Fruit fly (Drosophila melanogaster) whole organism, embryonic: ENCODE results near the gene CG13008.
A peak's percentile ranks its signal among the peaks of the same experiment; 100 is the strongest.

Experiments
- Blimp-1 ChIP-seq: fragments of 200-800 bp; sonication (Bioruptor generic); optimal IDR thresholded peaks from 3 replicates; lab custom pipeline; 2018; ENCODE audit warnings: missing biosample characterization, missing genetic modification characterization, mild to moderate bottlenecking, moderate library complexity, missing genetic modification reagents
- CG10147 ChIP-seq: fragments of 200-800 bp; sonication (Bioruptor generic); optimal IDR thresholded peaks from 2 replicates; lab custom pipeline; 2019; ENCODE audit warnings: missing biosample characterization, mild to moderate bottlenecking, missing genetic modification characterization, moderate library complexity
- CG14014 ChIP-seq: fragments of 200-800 bp; sonication (Bioruptor generic); IDR thresholded peaks from 2 replicates; pipeline ENCODE4 v1.3.6; 2022; ENCODE audit warnings: missing biosample characterization, missing genetic modification characterization
- CG1529 ChIP-seq: fragments of 200-800 bp; sonication (Bioruptor generic); optimal IDR thresholded peaks from 3 replicates; lab custom pipeline; 2018; ENCODE audit warnings: missing biosample characterization, missing genetic modification characterization
- CG2116 ChIP-seq: fragments of 200-800 bp; sonication (Bioruptor generic); optimal IDR thresholded peaks from 3 replicates; lab custom pipeline; 2018; ENCODE audit warnings: missing biosample characterization, mild to moderate bottlenecking, missing genetic modification characterization
- CG32767 ChIP-seq: fragments of 200-800 bp; sonication (Bioruptor generic); IDR thresholded peaks from 2 replicates; pipeline ENCODE4 v1.3.6; 2022; ENCODE audit warnings: missing biosample characterization, missing genetic modification characterization
- CG34376 ChIP-seq: fragments of 200-800 bp; sonication (Bioruptor generic); optimal IDR thresholded peaks from 2 replicates; lab custom pipeline; 2018; ENCODE audit warnings: missing biosample characterization, mild to moderate bottlenecking, missing genetic modification characterization
- CG4820 ChIP-seq: fragments of 200-800 bp; sonication (Bioruptor generic); optimal IDR thresholded peaks from 3 replicates; lab custom pipeline; 2016; ENCODE audit warnings: missing biosample characterization, missing genetic modification characterization
- CG5245 ChIP-seq: fragments of 200-800 bp; sonication (Bioruptor generic); optimal IDR thresholded peaks from 3 replicates; lab custom pipeline; 2016; ENCODE audit warnings: missing biosample characterization, missing genetic modification characterization
- CG7271 ChIP-seq: fragments of 200-800 bp; sonication (Bioruptor generic); optimal IDR thresholded peaks from 2 replicates; lab custom pipeline; 2018; ENCODE audit warnings: missing biosample characterization, mild to moderate bottlenecking, missing genetic modification characterization, moderate library complexity
- CG8089 ChIP-seq: fragments of 200-800 bp; sonication (Bioruptor generic); optimal IDR thresholded peaks from 3 replicates; lab custom pipeline; 2016; ENCODE audit warnings: missing biosample characterization, missing genetic modification characterization
- CG9876 ChIP-seq: fragments of 200-800 bp; sonication (Bioruptor generic); optimal IDR thresholded peaks from 2 replicates; lab custom pipeline; 2016; ENCODE audit warnings: missing biosample characterization, missing genetic modification characterization
- CoRest ChIP-seq: fragments of 200-800 bp; sonication (Bioruptor generic); optimal IDR thresholded peaks from 3 replicates; lab custom pipeline; 2018; ENCODE audit warnings: missing biosample characterization, mild to moderate bottlenecking, missing genetic modification characterization, moderate library complexity
- D ChIP-seq, 2 experiments: fragments of 200-800 bp in 1 of 2; fragments of >200 bp in 1 of 2; sonication (Bioruptor generic) in 1 of 2; optimal IDR thresholded peaks; 2 replicates in 1 of 2; 3 replicates in 1 of 2; lab custom pipeline; 2017; ENCODE audit warnings: mild to moderate bottlenecking in 1 of 2, missing biosample characterization in 1 of 2, missing genetic modification characterization in 1 of 2, missing genetic modification reagents in 1 of 2
- D19B ChIP-seq: fragments of 200-800 bp; sonication (Bioruptor generic); optimal IDR thresholded peaks from 2 replicates; lab custom pipeline; 2017; ENCODE audit warnings: missing biosample characterization, mild to moderate bottlenecking, missing genetic modification characterization
- Dref ChIP-seq: fragments of 200-800 bp; sonication (Bioruptor generic); IDR thresholded peaks from 2 replicates; pipeline ENCODE4 v1.3.6; 2022; ENCODE audit warnings: missing biosample characterization, missing genetic modification characterization
- Drgx ChIP-seq: fragments of 200-800 bp; sonication (Bioruptor generic); IDR thresholded peaks from 2 replicates; pipeline ENCODE4 v1.3.6; 2022; ENCODE audit warnings: missing biosample characterization, missing genetic modification characterization
- Fer1 ChIP-seq: fragments of 200-800 bp; sonication (Bioruptor generic); optimal IDR thresholded peaks from 2 replicates; lab custom pipeline; 2017; ENCODE audit warnings: missing biosample characterization, mild to moderate bottlenecking, missing genetic modification characterization
- Hand ChIP-seq: fragments of 200-800 bp; sonication (Bioruptor generic); optimal IDR thresholded peaks from 2 replicates; lab custom pipeline; 2017; ENCODE audit warnings: mild to moderate bottlenecking, missing biosample characterization, missing genetic modification reagents, missing genetic modification characterization
- Hr51 ChIP-seq, 2 experiments: fragments of 200-800 bp; sonication (Bioruptor generic); optimal IDR thresholded peaks; 2 replicates in 1 of 2; 3 replicates in 1 of 2; lab custom pipeline; 2016 to 2018; ENCODE audit warnings: missing biosample characterization in 2 of 2, missing genetic modification characterization in 2 of 2, mild to moderate bottlenecking in 1 of 2, moderate library complexity in 1 of 2
- Jarid2 ChIP-seq: fragments of 200-800 bp; sonication (Bioruptor generic); optimal IDR thresholded peaks from 3 replicates; lab custom pipeline; 2017; ENCODE audit warnings: mild to moderate bottlenecking, missing biosample characterization, missing genetic modification reagents, missing genetic modification characterization
- MTF-1 ChIP-seq: fragments of 200-800 bp; sonication (Bioruptor generic); optimal IDR thresholded peaks from 2 replicates; lab custom pipeline; 2018; ENCODE audit warnings: missing biosample characterization, mild to moderate bottlenecking, missing genetic modification characterization, borderline replicate concordance
- Nf-YB ChIP-seq: fragments of 200-800 bp; sonication (Bioruptor generic); optimal IDR thresholded peaks from 3 replicates; lab custom pipeline; 2019; ENCODE audit warnings: missing biosample characterization, mild to moderate bottlenecking, missing genetic modification characterization, moderate library complexity
- Optix ChIP-seq: fragments of 200-800 bp; sonication (Bioruptor generic); IDR thresholded peaks from 3 replicates; pipeline ENCODE4 v1.3.6; 2022; ENCODE audit warnings: missing biosample characterization, missing genetic modification characterization
- Pdp1 ChIP-seq, 2 experiments: fragments of 200-800 bp; sonication (Bioruptor generic); optimal IDR thresholded peaks; 3 replicates each; lab custom pipeline; 2016; ENCODE audit warnings: missing biosample characterization in 2 of 2, missing genetic modification characterization in 2 of 2, mild to moderate bottlenecking in 1 of 2, moderate library complexity in 1 of 2
- Rfx ChIP-seq: fragments of 200-800 bp; sonication (Bioruptor generic); IDR thresholded peaks from 2 replicates; pipeline ENCODE4 v1.3.6; 2022; ENCODE audit warnings: missing biosample characterization, missing genetic modification characterization
- Sox102F ChIP-seq: fragments of 200-800 bp; sonication (Bioruptor generic); optimal IDR thresholded peaks from 2 replicates; lab custom pipeline; 2018; ENCODE audit warnings: missing biosample characterization, mild to moderate bottlenecking, missing genetic modification characterization, moderate library complexity
- Stat92E ChIP-seq, 3 experiments: fragments of >200 bp in 2 of 3; fragments of 200-800 bp in 1 of 3; sonication (Bioruptor generic) in 1 of 3; optimal IDR thresholded peaks; 2 replicates each; lab custom pipeline; 2017 to 2019; ENCODE audit warnings: missing biosample characterization in 3 of 3, missing genetic modification characterization in 3 of 3, mild to moderate bottlenecking in 1 of 3, moderate library complexity in 1 of 3
- Xrp1 ChIP-seq: fragments of 200-800 bp; sonication (Bioruptor generic); IDR thresholded peaks from 2 replicates; pipeline ENCODE4 v1.3.6; 2022; ENCODE audit warnings: missing biosample characterization, missing genetic modification characterization
- ab ChIP-seq: fragments of 200-800 bp; sonication (Bioruptor generic); optimal IDR thresholded peaks from 2 replicates; lab custom pipeline; 2016; ENCODE audit warnings: missing biosample characterization, missing genetic modification characterization
- cas ChIP-seq: fragments of 200-800 bp; sonication (Bioruptor generic); IDR thresholded peaks from 2 replicates; pipeline ENCODE4 v1.3.6; 2022; ENCODE audit warnings: missing biosample characterization, missing genetic modification characterization
- chm ChIP-seq: fragments of 200-800 bp; sonication (Bioruptor generic); IDR thresholded peaks from 2 replicates; pipeline ENCODE4 v1.3.6; 2022; ENCODE audit warnings: missing biosample characterization, missing genetic modification characterization
- croc ChIP-seq: fragments of 200-800 bp; sonication (Bioruptor generic); conservative IDR thresholded peaks from 3 replicates; pipeline ENCODE4 v1.3.6; 2022; ENCODE audit warnings: missing biosample characterization, missing genetic modification characterization
- dysf ChIP-seq: fragments of 200-800 bp; sonication (Bioruptor generic); IDR thresholded peaks from 3 replicates; pipeline ENCODE4 v1.3.6; 2022; ENCODE audit warnings: missing biosample characterization, missing genetic modification characterization
- eve ChIP-seq, 2 experiments: fragments of >200 bp; optimal IDR thresholded peaks; 2 replicates each; lab custom pipeline; 2017; ENCODE audit warnings: missing biosample characterization in 2 of 2, missing genetic modification characterization in 2 of 2
- grau ChIP-seq: fragments of 200-800 bp; optimal IDR thresholded peaks from 3 replicates; lab custom pipeline; 2019; ENCODE audit warnings: missing biosample characterization, mild to moderate bottlenecking, missing genetic modification characterization, moderate library complexity
- grn ChIP-seq: fragments of 200-800 bp; sonication (Bioruptor generic); optimal IDR thresholded peaks from 3 replicates; lab custom pipeline; 2017; ENCODE audit warnings: missing biosample characterization, missing genetic modification characterization
- gro ChIP-seq: fragments of 200-800 bp; sonication (Bioruptor generic); optimal IDR thresholded peaks from 2 replicates; lab custom pipeline; 2016; ENCODE audit warnings: missing biosample characterization, missing genetic modification characterization
- gt ChIP-seq: fragments of 200-800 bp; sonication (Bioruptor generic); IDR thresholded peaks from 2 replicates; pipeline ENCODE4 v1.3.6; 2022; ENCODE audit warnings: missing biosample characterization, missing genetic modification characterization
- ken ChIP-seq: fragments of 200-800 bp; sonication (Bioruptor generic); IDR thresholded peaks from 3 replicates; pipeline ENCODE4 v1.3.6; 2022; ENCODE audit warnings: missing biosample characterization, missing genetic modification characterization
- nmo ChIP-seq: fragments of 200-800 bp; sonication (Bioruptor generic); optimal IDR thresholded peaks from 2 replicates; lab custom pipeline; 2018; ENCODE audit warnings: missing biosample characterization, mild to moderate bottlenecking, missing genetic modification characterization, moderate library complexity
- org-1 ChIP-seq: fragments of 200-800 bp; sonication (Bioruptor generic); optimal IDR thresholded peaks from 2 replicates; lab custom pipeline; 2017; ENCODE audit warnings: missing biosample characterization, missing genetic modification characterization
- pfk ChIP-seq: fragments of 200-800 bp; sonication (Bioruptor generic); optimal IDR thresholded peaks from 2 replicates; lab custom pipeline; 2018; ENCODE audit warnings: missing biosample characterization, mild to moderate bottlenecking, missing genetic modification characterization, moderate library complexity
- tna ChIP-seq: fragments of 200-800 bp; sonication (Bioruptor generic); IDR thresholded peaks from 2 replicates; pipeline ENCODE4 v1.3.6; 2022; ENCODE audit warnings: missing biosample characterization, missing genetic modification characterization; ENCODE audit not compliant: partially characterized antibody
- toy ChIP-seq: fragments of 200-800 bp; sonication (Bioruptor generic); IDR thresholded peaks from 2 replicates; pipeline ENCODE4 v1.3.6; 2022; ENCODE audit warnings: missing biosample characterization, missing genetic modification characterization
- twi ChIP-seq: fragments of 200-800 bp; optimal IDR thresholded peaks from 2 replicates; lab custom pipeline; 2019; ENCODE audit warnings: missing biosample characterization, mild to moderate bottlenecking, missing genetic modification characterization, moderate library complexity
- wdn ChIP-seq: fragments of 200-800 bp; sonication (Bioruptor generic); IDR thresholded peaks from 2 replicates; pipeline ENCODE4 v1.3.6; 2022; ENCODE audit warnings: missing biosample characterization, missing genetic modification characterization
- zf30C ChIP-seq: fragments of 200-800 bp; sonication (Bioruptor generic); optimal IDR thresholded peaks from 3 replicates; lab custom pipeline; 2018; ENCODE audit warnings: missing biosample characterization, mild to moderate bottlenecking, missing genetic modification characterization

Gene CG13008

dm6 chrX:16751579-16752156 lies 40.6 kb downstream of the CG13008 start, which contains the start of gene goe (continued):
- peak; percentile 63 for TF ChIP-seq twi
- TF ChIP-seq Nf-YB, result peak; percentile 47
- TF ChIP-seq CG4820, result no peak
- TF ChIP-seq CG7271, result peak; percentile 76
- TF ChIP-seq MTF-1, result peak; percentile 81
- TF ChIP-seq cas (GFP tag; lab: Robert Waterston, UW), result no peak; the same call in 1 of the 2 replicates
- TF ChIP-seq toy (GFP tag; lab: Robert Waterston, UW), result peak; percentile 51; the same call in 1 of the 2 replicates
- peak; percentile 82 for TF ChIP-seq CoRest
- peak; percentile 6 for TF ChIP-seq CG1529 (GFP tag; lab: Kevin White, UChicago)
- TF ChIP-seq CG32767, result peak; percentile 52; the same call in 1 of the 2 replicates
- peak; percentile 77 for TF ChIP-seq Fer1 (GFP tag; lab: Kevin White, UChicago)
- TF ChIP-seq grau (tag; lab: Kevin White, UChicago), result peak; percentile 76
- TF ChIP-seq Xrp1 (GFP tag; lab: Robert Waterston, UW), result peak; percentile 54
- peak; percentile 62 for TF ChIP-seq CG8089 (GFP tag; lab: Kevin White, UChicago)
- TF ChIP-seq org-1 (GFP tag; lab: Kevin White, UChicago), result peak; percentile 77
- TF ChIP-seq Pdp1 (GFP tag; optimal IDR thresholded peaks at IDR 0.05; lab: Kevin White, UChicago), result peak; percentile 74 to 83
- peak; percentile 33 for TF ChIP-seq CG5245 (GFP tag; lab: Kevin White, UChicago)
- peak; percentile 52 for TF ChIP-seq Hand (GFP tag; lab: Kevin White, UChicago)
- TF ChIP-seq grn (GFP tag; lab: Kevin White, UChicago), result peak; percentile 64
- no peak for TF ChIP-seq zf30C (GFP tag; lab: Kevin White, UChicago)
- peak; percentile 75 for TF ChIP-seq CG34376 (GFP tag; lab: Kevin White, UChicago)
- TF ChIP-seq D19B (GFP tag; lab: Kevin White, UChicago), result peak; percentile 20
- TF ChIP-seq croc (GFP tag; lab: Robert Waterston, UW), result peak; percentile 59; the same call in 2 of the 3 replicates
- peak in 1 of 3 experiments; percentile 39 for TF ChIP-seq Stat92E (GFP tag; optimal IDR thresholded peaks at IDR 0.05; lab: Kevin White, UChicago)
- TF ChIP-seq Optix (GFP tag; lab: Robert Waterston, UW), result peak; percentile 73; the same call in 2 of the 3 replicates
- no peak for TF ChIP-seq eve (GFP tag; optimal IDR thresholded peaks at IDR 0.05; lab: Kevin White, UChicago)
- peak; percentile 88 for TF ChIP-seq ken (GFP tag; lab: Robert Waterston, UW)
- peak; percentile 61 to 87 for TF ChIP-seq Hr51 (GFP tag; optimal IDR thresholded peaks at IDR 0.05; lab: Kevin White, UChicago)
- TF ChIP-seq dysf (GFP tag; lab: Robert Waterston, UW), result peak; percentile 68; the same call in 2 of the 3 replicates
- TF ChIP-seq Dref, result peak; percentile 65
- TF ChIP-seq chm (GFP tag; lab: Robert Waterston, UW), result peak; percentile 88
- TF ChIP-seq tna (GFP tag; lab: Robert Waterston, UW), result peak; percentile 44; the same call in 1 of the 2 replicates
- TF ChIP-seq gt, result peak; percentile 22; the same call in 1 of the 2 replicates
- TF ChIP-seq CG10147 (GFP tag; lab: Kevin White, UChicago), result peak; percentile 49
- peak; percentile 61 for TF ChIP-seq Drgx
- peak; percentile 62 for TF ChIP-seq wdn (GFP tag; lab: Robert Waterston, UW)
- TF ChIP-seq Blimp-1, result peak; percentile 31
- TF ChIP-seq nmo, result peak; percentile 76
- TF ChIP-seq CG9876 (GFP tag; lab: Kevin White, UChicago), result peak; percentile 95
- TF ChIP-seq ab (GFP tag; lab: Kevin White, UChicago), result peak; percentile 42
- peak; percentile 85 for TF ChIP-seq CG14014 (GFP tag; lab: Robert Waterston, UW)
- TF ChIP-seq Sox102F (GFP tag; lab: Kevin White, UChicago), result peak; percentile 53
- peak; percentile 87 for TF ChIP-seq CG2116 (GFP tag; lab: Kevin White, UChicago)
- TF ChIP-seq D (optimal IDR thresholded peaks at IDR 0.05; lab: Kevin White, UChicago), result no peak
- TF ChIP-seq D (GFP tag; optimal IDR thresholded peaks at IDR 0.05; lab: Kevin White, UChicago), result no peak
- peak; percentile 91 for TF ChIP-seq Rfx
- TF ChIP-seq Jarid2 (GFP tag; lab: Kevin White, UChicago), result peak; percentile 49
- peak; percentile 49 for TF ChIP-seq pfk (GFP tag; lab: Kevin White, UChicago)
- peak; percentile 94 for TF ChIP-seq gro
